Fruit fly (Drosophila melanogaster): Measurements from ENCODE around the gene CecA2.

The CecA2 gene

DNA sequence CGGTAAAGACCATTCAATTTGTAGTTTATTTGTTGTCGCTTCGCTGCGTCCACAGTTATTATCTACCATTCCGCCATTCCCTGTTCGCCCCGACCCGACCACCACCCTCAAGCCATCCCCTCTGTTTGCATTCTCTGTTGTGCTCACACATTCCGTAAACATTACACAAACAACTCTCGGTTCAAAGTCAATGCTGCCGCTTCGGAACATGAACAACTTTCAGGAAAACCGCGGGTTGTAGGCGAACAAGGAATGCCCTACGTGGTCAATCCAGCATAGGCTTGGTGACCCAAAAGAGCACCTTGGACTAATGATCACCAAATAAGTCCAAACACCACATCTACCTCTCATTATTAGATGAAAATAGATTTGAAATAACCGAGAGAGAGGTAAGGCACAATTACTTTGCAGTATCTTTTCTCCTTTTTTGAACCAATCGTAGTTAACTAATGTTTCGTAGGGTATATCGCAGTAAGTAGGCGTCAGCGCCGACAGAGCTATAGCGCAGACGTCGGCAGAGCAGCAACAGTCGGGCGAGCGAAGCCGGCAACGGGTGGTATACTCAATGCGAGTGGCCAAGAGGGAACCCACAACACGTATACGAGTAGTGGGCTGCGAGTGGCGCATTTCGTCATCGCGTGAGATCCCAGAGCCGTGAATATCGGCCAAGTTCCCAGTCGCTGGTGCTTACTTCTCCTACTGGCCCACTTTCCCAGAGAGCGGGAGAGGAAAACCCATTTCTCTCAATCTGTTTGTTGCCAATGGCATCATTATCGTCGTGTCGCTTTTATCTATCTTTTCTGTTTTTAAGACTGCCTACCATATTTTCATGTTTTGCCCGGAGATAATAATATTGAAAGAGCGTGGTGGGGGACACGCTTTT is 8.6 kb upstream of the CecA2 start (continued):
- TF ChIP-seq ap (GFP tag; IDR thresholded peaks at IDR 0.05) (peak; percentile 96), GATAe (GFP tag; conservative IDR thresholded peaks at IDR 0.05) (peak; percentile 77), Hr39 (optimal IDR thresholded peaks at IDR 0.05) (no peak), Antp (GFP tag; optimal IDR thresholded peaks at IDR 0.05) (peak; percentile 99), Nf-YB (GFP tag; optimal IDR thresholded peaks at IDR 0.05) (peak; percentile 81), luna (GFP tag; optimal IDR thresholded peaks at IDR 0.05) (peak; percentile 94), Hr3 (GFP tag; optimal IDR thresholded peaks at IDR 0.05) (peak; percentile 92), CG14050 (GFP tag; IDR thresholded peaks at IDR 0.05) (peak; percentile 96), Fer2 (tag; optimal IDR thresholded peaks at IDR 0.05) (peak; percentile 82), CG2678 (tag; optimal IDR thresholded peaks at IDR 0.05) (peak; percentile 98), Ets97D (GFP tag; optimal IDR thresholded peaks at IDR 0.05) (peak; percentile 93), CG9817 (tag; optimal IDR thresholded peaks at IDR 0.05) (peak; percentile 90), CG12104 (GFP tag; optimal IDR thresholded peaks at IDR 0.05) (peak; percentile 96), Hmr (GFP tag; optimal IDR thresholded peaks at IDR 0.05) (peak; percentile 96), en (GFP tag; optimal IDR thresholded peaks at IDR 0.05) (peak; percentile 89), fd102C (GFP tag; optimal IDR thresholded peaks at IDR 0.05) (peak; percentile 22), cad (GFP tag; optimal IDR thresholded peaks at IDR 0.05) (no peak), B-H2 (GFP tag; optimal IDR thresholded peaks at IDR 0.05) (peak; percentile 64), Dip2 (GFP tag; IDR thresholded peaks at IDR 0.05) (no peak; the same call in 1 of the 2 replicates), CG1832 (GFP tag; optimal IDR thresholded peaks at IDR 0.05) (no peak), seq (GFP tag; IDR thresholded peaks at IDR 0.05) (peak; percentile 92), Opbp (GFP tag; IDR thresholded peaks at IDR 0.05; ENCODE audit: partially characterized antibody) (no peak), Dad (GFP tag; optimal IDR thresholded peaks at IDR 0.05) (peak; percentile 97), CoRest (tag; optimal IDR thresholded peaks at IDR 0.05) (peak; percentile 95), Taf1 (GFP tag; IDR thresholded peaks at IDR 0.05) (peak; percentile 72), jumu (GFP tag; optimal IDR thresholded peaks at IDR 0.05) (peak; percentile 97), CG5180 (GFP tag; optimal IDR thresholded peaks at IDR 0.05) (peak; percentile 87), CG34224 (GFP tag; IDR thresholded peaks at IDR 0.05; ENCODE audit: partially characterized antibody) (peak; percentile 32; the same call in 1 of the 3 replicates), CG17829 (tag; optimal IDR thresholded peaks at IDR 0.05) (peak; percentile 91), CG18619 (GFP tag; optimal IDR thresholded peaks at IDR 0.05) (peak; percentile 90), ase (GFP tag; IDR thresholded peaks at IDR 0.05) (peak; percentile 92), D19A (tag; optimal IDR thresholded peaks at IDR 0.05) (peak; percentile 99), BtbVII (GFP tag; optimal IDR thresholded peaks at IDR 0.05) (peak; percentile 96), Abd-B (GFP tag; optimal IDR thresholded peaks at IDR 0.05) (peak; percentile 97), Xrp1 (GFP tag; IDR thresholded peaks at IDR 0.05) (peak; percentile 93), ro (GFP tag; IDR thresholded peaks at IDR 0.05) (peak; percentile 85), CG15601 (tag; optimal IDR thresholded peaks at IDR 0.05) (peak; percentile 87), CG5953 (GFP tag; IDR thresholded peaks at IDR 0.05) (peak; percentile 95), CG8944 (GFP tag; optimal IDR thresholded peaks at IDR 0.05) (peak; percentile 98), CG30431 (GFP tag; optimal IDR thresholded peaks at IDR 0.05) (peak; percentile 89), CG16813 (GFP tag; IDR thresholded peaks at IDR 0.05; ENCODE audit: partially characterized antibody) (no peak), wek (GFP tag; optimal IDR thresholded peaks at IDR 0.05) (peak; percentile 80), scrt (GFP tag; optimal IDR thresholded peaks at IDR 0.05) (peak; percentile 97), sens-2 (GFP tag; IDR thresholded peaks at IDR 0.05) (peak; percentile 94), CG14014 (GFP tag; IDR thresholded peaks at IDR 0.05) (peak; percentile 97), CG2712 (tag; optimal IDR thresholded peaks at IDR 0.05) (peak; percentile 94), HmgZ (tag; optimal IDR thresholded peaks at IDR 0.05) (peak; percentile 94), Mes4 (GFP tag; optimal IDR thresholded peaks at IDR 0.05) (peak; percentile 91), CG7839 (tag; optimal IDR thresholded peaks at IDR 0.05) (peak; percentile 97)

Measured in whole organism, embryonic.